Fruit fly (Drosophila melanogaster) whole organism, embryonic: Measurements from ENCODE around the gene nudC.

Experiments used
- ATbp ChIP-seq: fragments of 200-800 bp; sonication (Bioruptor generic); optimal IDR thresholded peaks from 2 replicates; lab custom pipeline; 2017; ENCODE audit warnings: missing biosample characterization, mild to moderate bottlenecking, missing genetic modification characterization, missing genetic modification reagents
- Abd-B ChIP-seq: fragments of 200-800 bp; sonication (Bioruptor generic); optimal IDR thresholded peaks from 2 replicates; lab custom pipeline; 2018; ENCODE audit warnings: missing biosample characterization, mild to moderate bottlenecking, missing genetic modification characterization, moderate library complexity
- CG1024 ChIP-seq: fragments of 200-800 bp; sonication (Bioruptor generic); IDR thresholded peaks from 2 replicates; pipeline ENCODE4 v1.3.6; 2022; ENCODE audit warnings: missing biosample characterization, missing genetic modification characterization
- CG10431 ChIP-seq: fragments of 200-800 bp; sonication (Bioruptor generic); optimal IDR thresholded peaks from 3 replicates; lab custom pipeline; 2018; ENCODE audit warnings: missing biosample characterization, mild to moderate bottlenecking, missing genetic modification characterization
- CG11504 ChIP-seq: fragments of 200-800 bp; sonication (Bioruptor generic); optimal IDR thresholded peaks from 3 replicates; lab custom pipeline; 2019; ENCODE audit warnings: missing biosample characterization, mild to moderate bottlenecking, missing genetic modification characterization, moderate library complexity
- CG12071 ChIP-seq: fragments of 200-800 bp; sonication (Bioruptor generic); optimal IDR thresholded peaks from 3 replicates; lab custom pipeline; 2018; ENCODE audit warnings: missing biosample characterization, mild to moderate bottlenecking, missing genetic modification characterization
- CG1233 ChIP-seq: fragments of 200-800 bp; sonication (Bioruptor generic); optimal IDR thresholded peaks from 4 replicates; lab custom pipeline; 2018; ENCODE audit warnings: missing biosample characterization, mild to moderate bottlenecking, missing genetic modification characterization
- CG12391 ChIP-seq: fragments of 200-800 bp; sonication (Bioruptor generic); optimal IDR thresholded peaks from 3 replicates; lab custom pipeline; 2018; ENCODE audit warnings: missing biosample characterization, mild to moderate bottlenecking, missing genetic modification characterization, moderate library complexity
- CG15011 ChIP-seq: fragments of 200-800 bp; sonication (Bioruptor generic); optimal IDR thresholded peaks from 3 replicates; lab custom pipeline; 2018; ENCODE audit warnings: missing biosample characterization, mild to moderate bottlenecking, missing genetic modification characterization
- CG15073 ChIP-seq: fragments of 200-800 bp; sonication (Bioruptor generic); optimal IDR thresholded peaks from 2 replicates; lab custom pipeline; 2016; ENCODE audit warnings: missing biosample characterization, missing genetic modification characterization
- CG15514 ChIP-seq: fragments of 200-800 bp; sonication (Bioruptor generic); optimal IDR thresholded peaks from 3 replicates; lab custom pipeline; 2017; ENCODE audit warnings: missing biosample characterization, missing genetic modification characterization, mild to moderate bottlenecking, moderate library complexity, missing genetic modification reagents
- CG15601 ChIP-seq: fragments of 200-800 bp; sonication (Bioruptor generic); optimal IDR thresholded peaks from 3 replicates; lab custom pipeline; 2019; ENCODE audit warnings: missing biosample characterization, mild to moderate bottlenecking, missing genetic modification characterization, moderate library complexity
- CG17361 ChIP-seq: fragments of 200-800 bp; sonication (Bioruptor generic); IDR thresholded peaks from 3 replicates; pipeline ENCODE4 v1.3.6; 2022; ENCODE audit warnings: missing biosample characterization, missing genetic modification characterization
- CG1792 ChIP-seq: fragments of 200-800 bp; sonication (Bioruptor generic); optimal IDR thresholded peaks from 2 replicates; lab custom pipeline; 2016; ENCODE audit warnings: missing biosample characterization, missing genetic modification characterization
- CG18476 ChIP-seq: fragments of 200-800 bp; sonication (Bioruptor generic); optimal IDR thresholded peaks from 2 replicates; lab custom pipeline; 2016; ENCODE audit warnings: missing biosample characterization, mild to moderate bottlenecking, missing genetic modification characterization
- CG2129 ChIP-seq: fragments of 200-800 bp; sonication (Bioruptor generic); IDR thresholded peaks from 2 replicates; pipeline ENCODE4 v1.3.6; 2022; ENCODE audit warnings: missing biosample characterization, missing genetic modification characterization; ENCODE audit not compliant: partially characterized antibody
- CG34224 ChIP-seq: fragments of 200-800 bp; sonication (Bioruptor generic); IDR thresholded peaks from 3 replicates; pipeline ENCODE4 v1.3.6; 2022; ENCODE audit warnings: missing biosample characterization, missing genetic modification characterization; ENCODE audit not compliant: partially characterized antibody
- CG3847 ChIP-seq: fragments of 200-800 bp; sonication (Bioruptor generic); IDR thresholded peaks from 2 replicates; pipeline ENCODE4 v1.3.6; 2022; ENCODE audit warnings: missing biosample characterization, missing genetic modification characterization
- CG4328 ChIP-seq: fragments of 200-800 bp; sonication (Bioruptor generic); optimal IDR thresholded peaks from 3 replicates; lab custom pipeline; 2017; ENCODE audit warnings: missing biosample characterization, missing genetic modification reagents, missing genetic modification characterization
- CG5245 ChIP-seq: fragments of 200-800 bp; sonication (Bioruptor generic); optimal IDR thresholded peaks from 3 replicates; lab custom pipeline; 2016; ENCODE audit warnings: missing biosample characterization, missing genetic modification characterization
- CG6765 ChIP-seq: fragments of 200-800 bp; sonication (Bioruptor generic); optimal IDR thresholded peaks from 3 replicates; lab custom pipeline; 2017; ENCODE audit warnings: missing biosample characterization, mild to moderate bottlenecking, missing genetic modification characterization
- CG7839 ChIP-seq: fragments of 200-800 bp; sonication (Bioruptor generic); optimal IDR thresholded peaks from 3 replicates; lab custom pipeline; 2018; ENCODE audit warnings: missing biosample characterization, mild to moderate bottlenecking, missing genetic modification characterization, moderate library complexity
- CG8924 ChIP-seq: fragments of 200-800 bp; optimal IDR thresholded peaks from 3 replicates; lab custom pipeline; 2019; ENCODE audit warnings: missing biosample characterization, mild to moderate bottlenecking, missing genetic modification characterization, moderate library complexity
- CG9817 ChIP-seq: fragments of 200-800 bp; sonication (Bioruptor generic); optimal IDR thresholded peaks from 2 replicates; lab custom pipeline; 2018; ENCODE audit warnings: missing biosample characterization, mild to moderate bottlenecking, missing genetic modification characterization, moderate library complexity
- CrebB ChIP-seq: fragments of 200-800 bp; sonication (Bioruptor generic); optimal IDR thresholded peaks from 3 replicates; lab custom pipeline; 2018; ENCODE audit warnings: missing biosample characterization, mild to moderate bottlenecking, missing genetic modification characterization
- Nf-YA ChIP-seq: fragments of 200-800 bp; sonication (Bioruptor generic); IDR thresholded peaks from 2 replicates; pipeline ENCODE4 v1.3.6; 2022; ENCODE audit warnings: missing biosample characterization, missing genetic modification characterization
- PHDP ChIP-seq: fragments of 200-800 bp; sonication (Bioruptor generic); optimal IDR thresholded peaks from 3 replicates; lab custom pipeline; 2018; ENCODE audit warnings: missing biosample characterization, mild to moderate bottlenecking, missing genetic modification characterization, moderate library complexity
- Rfx ChIP-seq: fragments of 200-800 bp; sonication (Bioruptor generic); IDR thresholded peaks from 2 replicates; pipeline ENCODE4 v1.3.6; 2022; ENCODE audit warnings: missing biosample characterization, missing genetic modification characterization
- Taf1 ChIP-seq: fragments of 200-800 bp; sonication (Bioruptor generic); IDR thresholded peaks from 2 replicates; pipeline ENCODE4 v1.3.6; 2022; ENCODE audit warnings: missing biosample characterization, missing genetic modification characterization
- bigmax ChIP-seq: fragments of 200-800 bp; sonication (Bioruptor generic); optimal IDR thresholded peaks from 2 replicates; lab custom pipeline; 2018; ENCODE audit warnings: missing biosample characterization, mild to moderate bottlenecking, missing genetic modification characterization
- bsh ChIP-seq, 2 experiments: fragments of 200-800 bp; sonication (Bioruptor generic); optimal IDR thresholded peaks; 2 replicates each; lab custom pipeline; 2017 to 2018; ENCODE audit warnings: mild to moderate bottlenecking in 2 of 2, missing biosample characterization in 2 of 2, missing genetic modification characterization in 2 of 2, moderate library complexity in 1 of 2
- dysf ChIP-seq: fragments of 200-800 bp; sonication (Bioruptor generic); IDR thresholded peaks from 3 replicates; pipeline ENCODE4 v1.3.6; 2022; ENCODE audit warnings: missing biosample characterization, missing genetic modification characterization
- en ChIP-seq: fragments of 200-800 bp; sonication (Bioruptor generic); optimal IDR thresholded peaks from 2 replicates; lab custom pipeline; 2016; ENCODE audit warnings: missing biosample characterization, missing genetic modification characterization
- fd102C ChIP-seq: fragments of 200-800 bp; sonication (Bioruptor generic); optimal IDR thresholded peaks from 2 replicates; lab custom pipeline; 2018; ENCODE audit warnings: missing biosample characterization, mild to moderate bottlenecking, missing genetic modification characterization, moderate library complexity
- fd64A ChIP-seq: fragments of 200-800 bp; sonication (Bioruptor generic); optimal IDR thresholded peaks from 3 replicates; lab custom pipeline; 2018; ENCODE audit warnings: missing biosample characterization, mild to moderate bottlenecking, missing genetic modification characterization
- gcm2 ChIP-seq: fragments of 200-800 bp; sonication (Bioruptor generic); optimal IDR thresholded peaks from 2 replicates; lab custom pipeline; 2016; ENCODE audit warnings: missing biosample characterization, missing genetic modification characterization
- gsb ChIP-seq: fragments of 200-800 bp; sonication (Bioruptor generic); IDR thresholded peaks from 2 replicates; pipeline ENCODE4 v1.3.6; 2022; ENCODE audit warnings: missing biosample characterization, missing genetic modification characterization
- nmo ChIP-seq: fragments of 200-800 bp; sonication (Bioruptor generic); optimal IDR thresholded peaks from 2 replicates; lab custom pipeline; 2018; ENCODE audit warnings: missing biosample characterization, mild to moderate bottlenecking, missing genetic modification characterization, moderate library complexity
- odd ChIP-seq: fragments of 200-800 bp; sonication (Bioruptor generic); optimal IDR thresholded peaks from 2 replicates; lab custom pipeline; 2017; ENCODE audit warnings: missing biosample characterization, mild to moderate bottlenecking, missing genetic modification characterization
- ranshi ChIP-seq: fragments of 200-800 bp; sonication (Bioruptor generic); IDR thresholded peaks from 2 replicates; pipeline ENCODE4 v1.3.6; 2022; ENCODE audit warnings: missing biosample characterization, missing genetic modification characterization
- salm ChIP-seq: fragments of 200-800 bp; sonication (Bioruptor generic); optimal IDR thresholded peaks from 2 replicates; lab custom pipeline; 2018; ENCODE audit warnings: missing biosample characterization, mild to moderate bottlenecking, missing genetic modification characterization
- schlank ChIP-seq: fragments of 200-800 bp; sonication (Bioruptor generic); optimal IDR thresholded peaks from 2 replicates; lab custom pipeline; 2018; ENCODE audit warnings: missing biosample characterization, mild to moderate bottlenecking, missing genetic modification characterization
- shn ChIP-seq: fragments of 200-800 bp; sonication (Bioruptor generic); optimal IDR thresholded peaks from 3 replicates; lab custom pipeline; 2016; ENCODE audit warnings: missing biosample characterization, missing genetic modification characterization
- sob ChIP-seq: fragments of 200-800 bp; sonication (Bioruptor generic); IDR thresholded peaks from 2 replicates; pipeline ENCODE4 v1.3.6; 2022; ENCODE audit warnings: missing biosample characterization, missing genetic modification characterization
- sr ChIP-seq: fragments of 200-800 bp; sonication (Bioruptor generic); IDR thresholded peaks from 3 replicates; pipeline ENCODE4 v1.3.6; 2022; ENCODE audit warnings: missing biosample characterization, missing genetic modification characterization
- tap ChIP-seq: fragments of 200-800 bp; optimal IDR thresholded peaks from 3 replicates; lab custom pipeline; 2019; ENCODE audit warnings: missing biosample characterization, mild to moderate bottlenecking, missing genetic modification characterization, moderate library complexity
- tna ChIP-seq: fragments of 200-800 bp; sonication (Bioruptor generic); IDR thresholded peaks from 2 replicates; pipeline ENCODE4 v1.3.6; 2022; ENCODE audit warnings: missing biosample characterization, missing genetic modification characterization; ENCODE audit not compliant: partially characterized antibody
- tup ChIP-seq: fragments of 200-800 bp; sonication (Bioruptor generic); optimal IDR thresholded peaks from 2 replicates; lab custom pipeline; 2016; ENCODE audit warnings: missing biosample characterization, mild to moderate bottlenecking, missing genetic modification characterization, moderate library complexity
- vvl ChIP-seq: fragments of 200-800 bp; sonication (Bioruptor generic); IDR thresholded peaks from 2 replicates; pipeline ENCODE4 v1.3.6; 2022; ENCODE audit warnings: missing biosample characterization, missing genetic modification characterization

nudC gene

DNA sequence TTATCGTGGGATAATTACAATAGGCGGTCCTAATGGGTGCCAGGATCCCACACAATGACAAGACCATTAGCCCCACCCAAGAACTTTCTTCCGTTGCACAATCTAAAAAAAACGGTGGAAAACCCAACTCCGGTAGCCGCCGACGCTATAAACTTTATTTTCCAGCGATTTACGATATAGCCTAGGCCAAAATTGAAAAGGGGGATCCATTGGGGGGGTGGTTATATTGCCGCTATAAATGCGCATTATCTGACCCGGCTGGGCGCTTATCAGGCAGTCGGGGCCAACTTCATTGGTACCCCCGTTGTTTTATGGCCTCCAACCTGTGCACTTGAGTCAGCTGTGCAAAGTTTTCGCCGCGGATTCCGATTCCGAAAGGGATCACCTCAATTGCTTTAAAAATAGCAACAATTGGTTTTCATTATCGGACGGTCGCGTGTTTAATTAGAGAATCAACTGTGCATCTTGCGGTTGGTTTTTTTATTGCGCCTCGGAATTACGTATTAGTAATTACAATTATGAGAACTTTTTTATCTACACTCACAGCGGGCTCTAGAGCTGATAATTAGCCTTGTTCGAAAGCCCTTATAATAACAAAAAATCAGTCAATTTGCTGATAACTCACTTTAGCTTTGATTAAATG lies 965 bp upstream of the nudC start (continued):
- no peak for TF ChIP-seq CG2129 (GFP tag; lab: Robert Waterston, UW)
- TF ChIP-seq CG1233, result peak; percentile 53
- TF ChIP-seq CG18476 (GFP tag; lab: Kevin White, UChicago), result no peak
- no peak for TF ChIP-seq fd102C
- TF ChIP-seq CG15011 (GFP tag; lab: Kevin White, UChicago), result peak; percentile 28
- TF ChIP-seq bsh (GFP tag; optimal IDR thresholded peaks at IDR 0.05; lab: Kevin White, UChicago), result peak in 1 of 2 experiments; percentile 42
- TF ChIP-seq CrebB, result no peak
- no peak; the same call in 2 of the 3 replicates for TF ChIP-seq CG17361 (GFP tag; lab: Robert Waterston, UW)
- TF ChIP-seq CG10431, result peak; percentile 52
- TF ChIP-seq gsb (GFP tag; lab: Robert Waterston, UW), result peak; percentile 38; the same call in 1 of the 2 replicates
- TF ChIP-seq CG1792 (GFP tag; lab: Kevin White, UChicago), result no peak
- TF ChIP-seq CG15073, result no peak
- peak; percentile 55 for TF ChIP-seq CG7839 (tag; lab: Kevin White, UChicago)
- peak; percentile 32 for TF ChIP-seq salm
- TF ChIP-seq CG1024 (GFP tag; lab: Robert Waterston, UW), result no peak
- TF ChIP-seq tup, result no peak
- peak; percentile 46 for TF ChIP-seq PHDP (tag; lab: Kevin White, UChicago)
- TF ChIP-seq Rfx (GFP tag; lab: Robert Waterston, UW), result peak; percentile 51; the same call in 1 of the 2 replicates
- TF ChIP-seq bigmax (GFP tag; lab: Kevin White, UChicago), result no peak
- TF ChIP-seq odd (GFP tag; lab: Kevin White, UChicago), result peak; percentile 47
- TF ChIP-seq CG15601 (tag; lab: Kevin White, UChicago), result no peak
- TF ChIP-seq CG12391 (tag; lab: Kevin White, UChicago), result no peak
- no peak for TF ChIP-seq sob
- no peak for TF ChIP-seq CG34224
- no peak for TF ChIP-seq CG5245 (GFP tag; lab: Kevin White, UChicago)
- TF ChIP-seq CG4328 (GFP tag; lab: Kevin White, UChicago), result peak; percentile 34
- 0 out of 3 replicates have a peak, but pooled peaks have one; percentile 24 for TF ChIP-seq dysf (GFP tag; lab: Robert Waterston, UW)
- TF ChIP-seq ranshi (GFP tag; lab: Robert Waterston, UW), result peak; percentile 21; the same call in 1 of the 2 replicates
- peak; percentile 40; the same call in 1 of the 3 replicates for TF ChIP-seq sr
- TF ChIP-seq ATbp (GFP tag; lab: Kevin White, UChicago), result peak; percentile 67
- TF ChIP-seq CG6765 (GFP tag; lab: Kevin White, UChicago), result peak; percentile 55
- TF ChIP-seq CG8924 (tag; lab: Kevin White, UChicago), result no peak
- TF ChIP-seq tap, result peak; percentile 58
- TF ChIP-seq CG3847 (GFP tag; lab: Robert Waterston, UW), result peak; percentile 30; the same call in 1 of the 2 replicates
- TF ChIP-seq Nf-YA (GFP tag; lab: Robert Waterston, UW), result peak; percentile 39; the same call in 1 of the 2 replicates
- peak; percentile 56 for TF ChIP-seq CG11504 (tag; lab: Kevin White, UChicago)
- TF ChIP-seq CG15514 (GFP tag; lab: Kevin White, UChicago), result peak; percentile 53
- TF ChIP-seq Abd-B (GFP tag; lab: Kevin White, UChicago), result no peak
- TF ChIP-seq en, result no peak
- peak; percentile 85 for TF ChIP-seq CG12071 (GFP tag; lab: Kevin White, UChicago)
- TF ChIP-seq schlank, result peak; percentile 66
- TF ChIP-seq CG9817 (tag; lab: Kevin White, UChicago), result peak; percentile 10
- no peak for TF ChIP-seq shn (GFP tag; lab: Kevin White, UChicago)
- no peak for TF ChIP-seq gcm2
- TF ChIP-seq fd64A, result peak; percentile 66
- TF ChIP-seq tna (GFP tag; lab: Robert Waterston, UW), result no peak
- TF ChIP-seq Taf1 (GFP tag; lab: Robert Waterston, UW), result no peak
- TF ChIP-seq vvl (GFP tag; lab: Robert Waterston, UW), result peak; percentile 29; the same call in 1 of the 2 replicates
- TF ChIP-seq nmo (GFP tag; lab: Kevin White, UChicago), result peak; percentile 11
